Worm (Caenorhabditis elegans) whole organism, early embryonic: ENCODE measurements around the gene spig-9.

Experiments used
- ama-1 ChIP-seq: fragments of 150-350 bp; optimal IDR thresholded peaks from 2 replicates; lab custom pipeline; 2014
- ets-7 ChIP-seq: sonication (generic microtip); optimal IDR thresholded peaks from 2 replicates; lab custom pipeline; 2016; ENCODE audit warnings: missing genotype, missing genetic modification characterization, missing compliant biosample characterization
- hmg-4 ChIP-seq: fragments of 200-800 bp; sonication (Bioruptor generic); optimal IDR thresholded peaks from 2 replicates; lab custom pipeline; 2018; ENCODE audit warnings: mild to moderate bottlenecking, missing genetic modification characterization, missing compliant biosample characterization

ce11 chrV:13611782-13612181 lies at the start of gene spig-9:
- no peak for TF ChIP-seq ets-7
- TF ChIP-seq ama-1 (lab: Kevin White, UChicago), result no peak
- TF ChIP-seq hmg-4 (GFP tag; lab: Kevin White, UChicago), result no peak
